Fruit fly (Drosophila melanogaster) whole organism, embryonic: Measurements from ENCODE around the gene CG12081.
A peak's percentile ranks its signal among the peaks of the same experiment; 100 is the strongest.

Experiments
- Ada2b ChIP-seq: fragments of 200-800 bp; sonication (Bioruptor generic); IDR thresholded peaks from 2 replicates; pipeline ENCODE4 v1.3.6; 2022; ENCODE audit warnings: missing biosample characterization, missing genetic modification characterization
- CG10267 ChIP-seq: fragments of 200-800 bp; sonication (Bioruptor generic); optimal IDR thresholded peaks from 2 replicates; lab custom pipeline; 2018; ENCODE audit warnings: missing biosample characterization, mild to moderate bottlenecking, missing genetic modification characterization, moderate library complexity
- CG10959 ChIP-seq: fragments of 200-800 bp; sonication (Bioruptor generic); IDR thresholded peaks from 2 replicates; pipeline ENCODE4 v1.3.6; 2022; ENCODE audit warnings: missing biosample characterization, missing genetic modification characterization
- CG13296 ChIP-seq: fragments of 200-800 bp; sonication (Bioruptor generic); optimal IDR thresholded peaks from 3 replicates; lab custom pipeline; 2018; ENCODE audit warnings: missing biosample characterization, mild to moderate bottlenecking, missing genetic modification characterization
- CG13775 ChIP-seq: fragments of 200-800 bp; sonication (Bioruptor generic); optimal IDR thresholded peaks from 3 replicates; lab custom pipeline; 2017; ENCODE audit warnings: missing biosample characterization, mild to moderate bottlenecking, missing genetic modification characterization
- CG14441 ChIP-seq: fragments of 200-800 bp; sonication (Bioruptor generic); IDR thresholded peaks from 2 replicates; pipeline ENCODE4 v1.3.6; 2022; ENCODE audit warnings: missing biosample characterization, missing genetic modification characterization
- CG15269 ChIP-seq: fragments of 200-800 bp; sonication (Bioruptor generic); optimal IDR thresholded peaks from 2 replicates; lab custom pipeline; 2018; ENCODE audit warnings: missing biosample characterization, mild to moderate bottlenecking, missing genetic modification characterization, moderate library complexity
- CG15514 ChIP-seq: fragments of 200-800 bp; sonication (Bioruptor generic); optimal IDR thresholded peaks from 3 replicates; lab custom pipeline; 2017; ENCODE audit warnings: missing biosample characterization, missing genetic modification characterization, mild to moderate bottlenecking, moderate library complexity, missing genetic modification reagents
- CG16779 ChIP-seq: fragments of 200-800 bp; sonication (Bioruptor generic); IDR thresholded peaks from 2 replicates; pipeline ENCODE4 v1.3.6; 2022; ENCODE audit warnings: missing biosample characterization, missing genetic modification characterization
- CG18476 ChIP-seq: fragments of 200-800 bp; sonication (Bioruptor generic); optimal IDR thresholded peaks from 2 replicates; lab custom pipeline; 2016; ENCODE audit warnings: missing biosample characterization, mild to moderate bottlenecking, missing genetic modification characterization
- CG2116 ChIP-seq: fragments of 200-800 bp; sonication (Bioruptor generic); optimal IDR thresholded peaks from 3 replicates; lab custom pipeline; 2018; ENCODE audit warnings: missing biosample characterization, mild to moderate bottlenecking, missing genetic modification characterization
- CG2120 ChIP-seq: fragments of 200-800 bp; sonication (Bioruptor generic); optimal IDR thresholded peaks from 3 replicates; lab custom pipeline; 2016; ENCODE audit warnings: missing biosample characterization, missing genetic modification characterization
- CG32532 ChIP-seq: fragments of 200-800 bp; sonication (Bioruptor generic); IDR thresholded peaks from 2 replicates; pipeline ENCODE4 v1.3.6; 2022; ENCODE audit warnings: missing biosample characterization, missing genetic modification characterization
- CG4360 ChIP-seq: fragments of 200-800 bp; sonication (Bioruptor generic); IDR thresholded peaks from 2 replicates; pipeline ENCODE4 v1.3.6; 2022; ENCODE audit warnings: missing biosample characterization, missing genetic modification characterization
- CG6689 ChIP-seq: fragments of 200-800 bp; sonication (Bioruptor generic); IDR thresholded peaks from 2 replicates; pipeline ENCODE4 v1.3.6; 2022; ENCODE audit warnings: missing biosample characterization, missing genetic modification characterization
- CG8765 ChIP-seq: fragments of 200-800 bp; sonication (Bioruptor generic); IDR thresholded peaks from 2 replicates; pipeline ENCODE4 v1.3.6; 2022; ENCODE audit warnings: missing biosample characterization, missing genetic modification characterization
- CHES-1-like ChIP-seq: fragments of 200-800 bp; sonication (Bioruptor generic); optimal IDR thresholded peaks from 2 replicates; lab custom pipeline; 2016; ENCODE audit warnings: missing biosample characterization, missing genetic modification characterization
- CkIIα-i1 ChIP-seq: fragments of 200-800 bp; sonication (Bioruptor generic); IDR thresholded peaks from 2 replicates; pipeline ENCODE4 v1.3.6; 2022; ENCODE audit warnings: missing biosample characterization, missing genetic modification characterization
- Gsc ChIP-seq: fragments of 200-800 bp; sonication (Bioruptor generic); IDR thresholded peaks from 2 replicates; pipeline ENCODE4 v1.3.6; 2022; ENCODE audit warnings: missing biosample characterization, missing genetic modification characterization
- HHEX ChIP-seq: fragments of 200-800 bp; sonication (Bioruptor generic); optimal IDR thresholded peaks from 3 replicates; lab custom pipeline; 2017; ENCODE audit warnings: missing biosample characterization, mild to moderate bottlenecking, missing genetic modification characterization, missing genetic modification reagents
- HLH3B ChIP-seq: fragments of 200-800 bp; sonication (Bioruptor generic); IDR thresholded peaks from 2 replicates; pipeline ENCODE4 v1.3.6; 2022; ENCODE audit warnings: missing biosample characterization, missing genetic modification characterization
- HLHmδ ChIP-seq: fragments of 200-800 bp; sonication (Bioruptor generic); optimal IDR thresholded peaks from 2 replicates; lab custom pipeline; 2018; ENCODE audit warnings: missing biosample characterization, mild to moderate bottlenecking, missing genetic modification characterization, moderate library complexity
- Hand ChIP-seq: fragments of 200-800 bp; sonication (Bioruptor generic); optimal IDR thresholded peaks from 2 replicates; lab custom pipeline; 2017; ENCODE audit warnings: mild to moderate bottlenecking, missing biosample characterization, missing genetic modification reagents, missing genetic modification characterization
- HmgD ChIP-seq: fragments of 200-800 bp; sonication (Bioruptor generic); optimal IDR thresholded peaks from 3 replicates; lab custom pipeline; 2016; ENCODE audit warnings: missing biosample characterization, missing genetic modification characterization
- Hmx ChIP-seq: fragments of 200-800 bp; sonication (Bioruptor generic); optimal IDR thresholded peaks from 2 replicates; lab custom pipeline; 2016; ENCODE audit warnings: missing biosample characterization, missing genetic modification characterization
- Ravus ChIP-seq: fragments of 200-800 bp; sonication (Bioruptor generic); IDR thresholded peaks from 2 replicates; pipeline ENCODE4 v1.3.6; 2022; ENCODE audit warnings: missing biosample characterization, missing genetic modification characterization
- Rfx ChIP-seq: fragments of 200-800 bp; sonication (Bioruptor generic); IDR thresholded peaks from 2 replicates; pipeline ENCODE4 v1.3.6; 2022; ENCODE audit warnings: missing biosample characterization, missing genetic modification characterization
- Side ChIP-seq: fragments of 200-800 bp; sonication (Bioruptor generic); optimal IDR thresholded peaks from 2 replicates; lab custom pipeline; 2016; ENCODE audit warnings: missing biosample characterization, missing genetic modification characterization
- Sry-β ChIP-seq: fragments of 200-800 bp; sonication (Bioruptor generic); optimal IDR thresholded peaks from 2 replicates; lab custom pipeline; 2018; ENCODE audit warnings: missing biosample characterization, mild to moderate bottlenecking, missing genetic modification characterization, moderate library complexity
- ase ChIP-seq: fragments of 200-800 bp; sonication (Bioruptor generic); IDR thresholded peaks from 3 replicates; pipeline ENCODE4 v1.3.6; 2022; ENCODE audit warnings: missing biosample characterization, missing genetic modification characterization
- bcd ChIP-seq: fragments of 200-800 bp; sonication (Bioruptor generic); optimal IDR thresholded peaks from 2 replicates; lab custom pipeline; 2017; ENCODE audit warnings: missing biosample characterization, mild to moderate bottlenecking, missing genetic modification characterization
- chn ChIP-seq: fragments of 200-800 bp; sonication (Bioruptor generic); optimal IDR thresholded peaks from 2 replicates; lab custom pipeline; 2016; ENCODE audit warnings: missing biosample characterization, missing genetic modification characterization
- cwo ChIP-seq: fragments of 200-800 bp; sonication (Bioruptor generic); optimal IDR thresholded peaks from 3 replicates; lab custom pipeline; 2017; ENCODE audit warnings: missing biosample characterization, missing genetic modification characterization, mild to moderate bottlenecking, moderate library complexity, missing genetic modification reagents
- esg ChIP-seq: fragments of 200-800 bp; sonication (Bioruptor generic); conservative IDR thresholded peaks from 2 replicates; pipeline ENCODE4 v1.3.6; 2022; ENCODE audit warnings: missing biosample characterization, missing genetic modification characterization
- ewg ChIP-seq: fragments of 200-800 bp; sonication (Bioruptor generic); optimal IDR thresholded peaks from 3 replicates; lab custom pipeline; 2017; ENCODE audit warnings: mild to moderate bottlenecking, missing biosample characterization, missing genetic modification reagents, missing genetic modification characterization
- fd64A ChIP-seq: fragments of 200-800 bp; sonication (Bioruptor generic); optimal IDR thresholded peaks from 3 replicates; lab custom pipeline; 2018; ENCODE audit warnings: missing biosample characterization, mild to moderate bottlenecking, missing genetic modification characterization
- her ChIP-seq: fragments of 200-800 bp; sonication (Bioruptor generic); optimal IDR thresholded peaks from 2 replicates; lab custom pipeline; 2016; ENCODE audit warnings: missing biosample characterization, missing genetic modification characterization
- hth ChIP-seq: fragments of >200 bp; optimal IDR thresholded peaks from 2 replicates; lab custom pipeline; 2017; ENCODE audit warnings: inconsistent platforms
- kay ChIP-seq: fragments of 200-800 bp; sonication (Bioruptor generic); optimal IDR thresholded peaks from 2 replicates; lab custom pipeline; 2016; ENCODE audit warnings: missing biosample characterization, missing genetic modification characterization
- klu ChIP-seq: fragments of 200-800 bp; sonication (Bioruptor generic); IDR thresholded peaks from 2 replicates; pipeline ENCODE4 v1.3.6; 2022; ENCODE audit warnings: missing biosample characterization, missing genetic modification characterization
- lmd ChIP-seq: fragments of 200-800 bp; sonication (Bioruptor generic); IDR thresholded peaks from 2 replicates; pipeline ENCODE4 v1.3.6; 2022; ENCODE audit warnings: missing biosample characterization, missing genetic modification characterization
- nom ChIP-seq: fragments of 200-800 bp; sonication (Bioruptor generic); optimal IDR thresholded peaks from 2 replicates; lab custom pipeline; 2017; ENCODE audit warnings: missing biosample characterization, missing genetic modification characterization, mild to moderate bottlenecking, moderate library complexity, missing genetic modification reagents
- odd ChIP-seq: fragments of 200-800 bp; sonication (Bioruptor generic); optimal IDR thresholded peaks from 2 replicates; lab custom pipeline; 2017; ENCODE audit warnings: missing biosample characterization, mild to moderate bottlenecking, missing genetic modification characterization
- otp ChIP-seq: fragments of 200-800 bp; sonication (Bioruptor generic); IDR thresholded peaks from 3 replicates; pipeline ENCODE4, ENCODE4 v1.3.6; 2022; ENCODE audit warnings: missing biosample characterization, missing genetic modification characterization
- pzg ChIP-seq: fragments of 200-800 bp; sonication (Bioruptor generic); optimal IDR thresholded peaks from 3 replicates; lab custom pipeline; 2018; ENCODE audit warnings: missing biosample characterization, mild to moderate bottlenecking, missing genetic modification characterization, moderate library complexity
- stc ChIP-seq: fragments of 200-800 bp; sonication (Bioruptor generic); IDR thresholded peaks from 2 replicates; pipeline ENCODE4 v1.3.6; 2022; ENCODE audit warnings: missing biosample characterization, missing genetic modification characterization
- sug ChIP-seq: fragments of 200-800 bp; optimal IDR thresholded peaks from 2 replicates; lab custom pipeline; 2019; ENCODE audit warnings: missing biosample characterization, mild to moderate bottlenecking, missing genetic modification characterization, moderate library complexity
- vfl ChIP-seq: fragments of 200-800 bp; sonication (Bioruptor generic); optimal IDR thresholded peaks from 2 replicates; lab custom pipeline; 2016; ENCODE audit warnings: missing biosample characterization, missing genetic modification characterization
- vvl ChIP-seq: fragments of 200-800 bp; sonication (Bioruptor generic); IDR thresholded peaks from 2 replicates; pipeline ENCODE4 v1.3.6; 2022; ENCODE audit warnings: missing biosample characterization, missing genetic modification characterization
- wor ChIP-seq: fragments of 200-800 bp; sonication (Bioruptor generic); IDR thresholded peaks from 2 replicates; pipeline ENCODE4 v1.3.6; 2022; ENCODE audit warnings: missing biosample characterization, missing genetic modification characterization
- zen2 ChIP-seq: fragments of 200-800 bp; sonication (Bioruptor generic); IDR thresholded peaks from 3 replicates; pipeline ENCODE4 v1.3.6; 2022; ENCODE audit warnings: missing biosample characterization, missing genetic modification characterization; ENCODE audit not compliant: partially characterized antibody
- zf30C ChIP-seq: fragments of 200-800 bp; sonication (Bioruptor generic); optimal IDR thresholded peaks from 3 replicates; lab custom pipeline; 2018; ENCODE audit warnings: missing biosample characterization, mild to moderate bottlenecking, missing genetic modification characterization

The CG12081 gene

dm6 chrX:8627171-8627570 lies 38.6 kb downstream of the CG12081 start (continued):
- peak; percentile 84 for TF ChIP-seq CG6689 (GFP tag; lab: Robert Waterston, UW)
- peak; percentile 84 for TF ChIP-seq CG10959 (GFP tag; lab: Robert Waterston, UW)
- peak; percentile 65 for TF ChIP-seq stc (GFP tag; lab: Robert Waterston, UW)
- TF ChIP-seq lmd (GFP tag; lab: Robert Waterston, UW): no peak; the same call in 1 of the 2 replicates
- TF ChIP-seq esg (GFP tag; lab: Robert Waterston, UW): peak; percentile 57
- TF ChIP-seq kay (GFP tag; lab: Kevin White, UChicago): peak; percentile 53
- TF ChIP-seq CG14441 (GFP tag; lab: Robert Waterston, UW): no peak
- TF ChIP-seq Ada2b (GFP tag; lab: Robert Waterston, UW): peak; percentile 43; the same call in 1 of the 2 replicates
- peak; percentile 29 for TF ChIP-seq CHES-1-like (GFP tag; lab: Kevin White, UChicago)
- TF ChIP-seq HmgD (GFP tag; lab: Kevin White, UChicago): no peak
- no peak for TF ChIP-seq nom (GFP tag; lab: Kevin White, UChicago)
- no peak for TF ChIP-seq CG13296 (GFP tag; lab: Kevin White, UChicago)
- TF ChIP-seq fd64A (GFP tag; lab: Kevin White, UChicago): peak; percentile 70
- TF ChIP-seq CG4360 (GFP tag; lab: Robert Waterston, UW): peak; percentile 56
- peak; percentile 68 for TF ChIP-seq CG10267 (tag; lab: Kevin White, UChicago)
- no peak for TF ChIP-seq Hmx (GFP tag; lab: Kevin White, UChicago)
- peak; percentile 20 for TF ChIP-seq Sry-β (GFP tag; lab: Kevin White, UChicago)
- TF ChIP-seq cwo: no peak
- no peak for TF ChIP-seq sug (tag; lab: Kevin White, UChicago)
- TF ChIP-seq ase (GFP tag; lab: Robert Waterston, UW): peak; percentile 77; the same call in 2 of the 3 replicates
- peak; percentile 77 for TF ChIP-seq zf30C (GFP tag; lab: Kevin White, UChicago)
- TF ChIP-seq bcd (GFP tag; lab: Kevin White, UChicago): peak; percentile 66
- TF ChIP-seq wor (GFP tag; lab: Robert Waterston, UW): peak; percentile 63
- peak; percentile 89 for TF ChIP-seq vvl
- peak; percentile 70 for TF ChIP-seq HLH3B (GFP tag; lab: Robert Waterston, UW)
- TF ChIP-seq CkIIα-i1 (GFP tag; lab: Robert Waterston, UW): no peak
- no peak for TF ChIP-seq CG32532
- TF ChIP-seq her (GFP tag; lab: Kevin White, UChicago): no peak
- no peak for TF ChIP-seq CG2116 (GFP tag; lab: Kevin White, UChicago)
- TF ChIP-seq CG8765 (GFP tag; lab: Robert Waterston, UW): peak; percentile 27; the same call in 1 of the 2 replicates
- no peak; the same call in 1 of the 2 replicates for TF ChIP-seq Gsc (GFP tag; lab: Robert Waterston, UW)
- TF ChIP-seq CG15514: no peak
- TF ChIP-seq Side (GFP tag; lab: Kevin White, UChicago): peak; percentile 80
- TF ChIP-seq CG16779 (GFP tag; lab: Robert Waterston, UW): no peak
- no peak for TF ChIP-seq vfl (GFP tag; lab: Kevin White, UChicago)
- TF ChIP-seq Rfx: no peak
- TF ChIP-seq CG2120 (GFP tag; lab: Kevin White, UChicago): no peak
- TF ChIP-seq odd: no peak
- TF ChIP-seq otp (GFP tag; lab: Robert Waterston, UW): peak; percentile 84
- TF ChIP-seq chn (GFP tag; lab: Kevin White, UChicago): peak; percentile 60
- peak; percentile 52 for TF ChIP-seq ewg
- TF ChIP-seq Hand (GFP tag; lab: Kevin White, UChicago): no peak
- TF ChIP-seq CG13775 (GFP tag; lab: Kevin White, UChicago): peak; percentile 56
- TF ChIP-seq HLHmδ (GFP tag; lab: Kevin White, UChicago): no peak
- TF ChIP-seq CG18476 (GFP tag; lab: Kevin White, UChicago): peak; percentile 46
- TF ChIP-seq HHEX: peak; percentile 44
- peak; percentile 46; the same call in 1 of the 2 replicates for TF ChIP-seq klu (GFP tag; lab: Robert Waterston, UW)
- TF ChIP-seq zen2 (GFP tag; lab: Robert Waterston, UW): no peak
- no peak for TF ChIP-seq hth
- TF ChIP-seq Ravus (GFP tag; lab: Robert Waterston, UW): no peak
- no peak for TF ChIP-seq CG15269 (tag; lab: Kevin White, UChicago)
- no peak for TF ChIP-seq pzg (GFP tag; lab: Kevin White, UChicago)
